Fruit fly (Drosophila melanogaster) whole organism, embryonic: Measurements from ENCODE around the gene CG7231.

ENCODE experiments used
- Ada2b ChIP-seq: fragments of 200-800 bp; sonication (Bioruptor generic); IDR thresholded peaks from 2 replicates; pipeline ENCODE4 v1.3.6; 2022; ENCODE audit warnings: missing biosample characterization, missing genetic modification characterization
- CG10462 ChIP-seq: fragments of 200-800 bp; sonication (Bioruptor generic); optimal IDR thresholded peaks from 2 replicates; lab custom pipeline; 2016; ENCODE audit warnings: missing biosample characterization, missing genetic modification characterization
- CG12104 ChIP-seq: fragments of 200-800 bp; sonication (Bioruptor generic); optimal IDR thresholded peaks from 3 replicates; lab custom pipeline; 2016; ENCODE audit warnings: missing biosample characterization, missing genetic modification characterization
- CG12769 ChIP-seq: fragments of 200-800 bp; sonication (Bioruptor generic); optimal IDR thresholded peaks from 2 replicates; lab custom pipeline; 2019; ENCODE audit warnings: missing biosample characterization, mild to moderate bottlenecking, missing genetic modification characterization, moderate library complexity
- CG13624 ChIP-seq: fragments of 200-800 bp; sonication (Bioruptor generic); optimal IDR thresholded peaks from 2 replicates; lab custom pipeline; 2016; ENCODE audit warnings: missing biosample characterization, missing genetic modification characterization
- CG14050 ChIP-seq: fragments of 200-800 bp; sonication (Bioruptor generic); IDR thresholded peaks from 3 replicates; pipeline ENCODE4 v1.3.6; 2022; ENCODE audit warnings: missing biosample characterization, missing genetic modification characterization
- CG14965 ChIP-seq: fragments of 200-800 bp; sonication (Bioruptor generic); optimal IDR thresholded peaks from 2 replicates; lab custom pipeline; 2016; ENCODE audit warnings: missing biosample characterization, missing genetic modification characterization, borderline replicate concordance
- CG15601 ChIP-seq: fragments of 200-800 bp; sonication (Bioruptor generic); optimal IDR thresholded peaks from 3 replicates; lab custom pipeline; 2019; ENCODE audit warnings: missing biosample characterization, mild to moderate bottlenecking, missing genetic modification characterization, moderate library complexity
- CG16813 ChIP-seq: fragments of 200-800 bp; sonication (Bioruptor generic); IDR thresholded peaks from 3 replicates; pipeline ENCODE4 v1.3.6; 2022; ENCODE audit warnings: missing biosample characterization, missing genetic modification characterization; ENCODE audit not compliant: partially characterized antibody
- CG17359 ChIP-seq: fragments of 200-800 bp; sonication (Bioruptor generic); optimal IDR thresholded peaks from 3 replicates; lab custom pipeline; 2018; ENCODE audit warnings: missing biosample characterization, mild to moderate bottlenecking, missing genetic modification characterization, moderate library complexity
- CG17568 ChIP-seq: fragments of 200-800 bp; sonication (Bioruptor generic); optimal IDR thresholded peaks from 2 replicates; lab custom pipeline; 2018; ENCODE audit warnings: missing biosample characterization, mild to moderate bottlenecking, missing genetic modification characterization, moderate library complexity
- CG18262 ChIP-seq: fragments of 200-800 bp; optimal IDR thresholded peaks from 3 replicates; lab custom pipeline; 2019; ENCODE audit warnings: missing biosample characterization, mild to moderate bottlenecking, missing genetic modification characterization, moderate library complexity
- CG18599 ChIP-seq: fragments of 200-800 bp; sonication (Bioruptor generic); optimal IDR thresholded peaks from 3 replicates; lab custom pipeline; 2017; ENCODE audit warnings: missing biosample characterization, missing genetic modification characterization, mild to moderate bottlenecking, moderate library complexity, missing genetic modification reagents
- CG18619 ChIP-seq: fragments of 200-800 bp; sonication (Bioruptor generic); optimal IDR thresholded peaks from 3 replicates; lab custom pipeline; 2017; ENCODE audit warnings: missing biosample characterization, mild to moderate bottlenecking, missing genetic modification characterization
- CG32772 ChIP-seq: fragments of 200-800 bp; sonication (Bioruptor generic); IDR thresholded peaks from 2 replicates; pipeline ENCODE4 v1.3.6; 2022; ENCODE audit warnings: missing biosample characterization, missing genetic modification characterization
- CG33557 ChIP-seq: fragments of 200-800 bp; sonication (Bioruptor generic); optimal IDR thresholded peaks from 2 replicates; lab custom pipeline; 2019; ENCODE audit warnings: missing biosample characterization, mild to moderate bottlenecking, missing genetic modification characterization, moderate library complexity
- CG34376 ChIP-seq: fragments of 200-800 bp; sonication (Bioruptor generic); optimal IDR thresholded peaks from 2 replicates; lab custom pipeline; 2018; ENCODE audit warnings: missing biosample characterization, mild to moderate bottlenecking, missing genetic modification characterization
- CG3847 ChIP-seq: fragments of 200-800 bp; sonication (Bioruptor generic); IDR thresholded peaks from 2 replicates; pipeline ENCODE4 v1.3.6; 2022; ENCODE audit warnings: missing biosample characterization, missing genetic modification characterization
- CG4424 ChIP-seq: fragments of 200-800 bp; sonication (Bioruptor generic); optimal IDR thresholded peaks from 3 replicates; lab custom pipeline; 2016; ENCODE audit warnings: missing biosample characterization, missing genetic modification characterization
- CG4820 ChIP-seq: fragments of 200-800 bp; sonication (Bioruptor generic); optimal IDR thresholded peaks from 3 replicates; lab custom pipeline; 2016; ENCODE audit warnings: missing biosample characterization, missing genetic modification characterization
- CG6683 ChIP-seq: fragments of 200-800 bp; sonication (Bioruptor generic); optimal IDR thresholded peaks from 2 replicates; lab custom pipeline; 2017; ENCODE audit warnings: missing biosample characterization, mild to moderate bottlenecking, missing genetic modification characterization, missing genetic modification reagents
- CG7357 ChIP-seq: fragments of 200-800 bp; sonication (Bioruptor generic); IDR thresholded peaks from 3 replicates; pipeline ENCODE4 v1.3.6; 2022; ENCODE audit warnings: missing biosample characterization, missing genetic modification characterization
- CG9797 ChIP-seq: fragments of 200-800 bp; sonication (Bioruptor generic); optimal IDR thresholded peaks from 3 replicates; lab custom pipeline; 2018; ENCODE audit warnings: missing biosample characterization, mild to moderate bottlenecking, missing genetic modification characterization
- CrebB ChIP-seq: fragments of 200-800 bp; sonication (Bioruptor generic); optimal IDR thresholded peaks from 3 replicates; lab custom pipeline; 2018; ENCODE audit warnings: missing biosample characterization, mild to moderate bottlenecking, missing genetic modification characterization
- Dref ChIP-seq: fragments of 200-800 bp; sonication (Bioruptor generic); IDR thresholded peaks from 2 replicates; pipeline ENCODE4 v1.3.6; 2022; ENCODE audit warnings: missing biosample characterization, missing genetic modification characterization
- H15 ChIP-seq: fragments of 200-800 bp; sonication (Bioruptor generic); IDR thresholded peaks from 3 replicates; pipeline ENCODE4 v1.3.6; 2022; ENCODE audit warnings: missing biosample characterization, missing genetic modification characterization
- Hand ChIP-seq: fragments of 200-800 bp; sonication (Bioruptor generic); optimal IDR thresholded peaks from 2 replicates; lab custom pipeline; 2017; ENCODE audit warnings: mild to moderate bottlenecking, missing biosample characterization, missing genetic modification reagents, missing genetic modification characterization
- HmgD ChIP-seq: fragments of 200-800 bp; sonication (Bioruptor generic); optimal IDR thresholded peaks from 3 replicates; lab custom pipeline; 2016; ENCODE audit warnings: missing biosample characterization, missing genetic modification characterization
- Hr3 ChIP-seq: fragments of 200-800 bp; sonication (Bioruptor generic); optimal IDR thresholded peaks from 3 replicates; lab custom pipeline; 2016; ENCODE audit warnings: missing biosample characterization, missing genetic modification characterization
- Hsf ChIP-seq: fragments of 200-800 bp; sonication (Bioruptor generic); optimal IDR thresholded peaks from 3 replicates; lab custom pipeline; 2016; ENCODE audit warnings: missing biosample characterization, missing genetic modification characterization
- MESR4 ChIP-seq: fragments of 200-800 bp; sonication (Bioruptor generic); optimal IDR thresholded peaks from 2 replicates; lab custom pipeline; 2018; ENCODE audit warnings: missing biosample characterization, mild to moderate bottlenecking, missing genetic modification characterization, moderate library complexity
- Mrtf ChIP-seq: fragments of 200-800 bp; sonication (Bioruptor generic); IDR thresholded peaks from 3 replicates; pipeline ENCODE4 v1.3.6; 2022; ENCODE audit warnings: missing biosample characterization, missing genetic modification characterization
- Myb ChIP-seq: fragments of 200-800 bp; sonication (Bioruptor generic); optimal IDR thresholded peaks from 2 replicates; lab custom pipeline; 2016; ENCODE audit warnings: missing biosample characterization, missing genetic modification characterization
- PHDP ChIP-seq: fragments of 200-800 bp; sonication (Bioruptor generic); optimal IDR thresholded peaks from 3 replicates; lab custom pipeline; 2018; ENCODE audit warnings: missing biosample characterization, mild to moderate bottlenecking, missing genetic modification characterization, moderate library complexity
- Six4 ChIP-seq: fragments of 200-800 bp; sonication (Bioruptor generic); optimal IDR thresholded peaks from 2 replicates; lab custom pipeline; 2016; ENCODE audit warnings: missing biosample characterization, missing genetic modification characterization
- Sox100B ChIP-seq: fragments of 200-800 bp; sonication (Bioruptor generic); optimal IDR thresholded peaks from 3 replicates; lab custom pipeline; 2018; ENCODE audit warnings: missing biosample characterization, mild to moderate bottlenecking, missing genetic modification characterization
- al ChIP-seq: fragments of 200-800 bp; sonication (Bioruptor generic); IDR thresholded peaks from 2 replicates; pipeline ENCODE4 v1.3.6; 2022; ENCODE audit warnings: missing biosample characterization, missing genetic modification characterization
- caup ChIP-seq: fragments of 200-800 bp; sonication (Bioruptor generic); optimal IDR thresholded peaks from 3 replicates; lab custom pipeline; 2017; ENCODE audit warnings: missing biosample characterization, mild to moderate bottlenecking, missing genetic modification characterization, moderate library complexity; ENCODE audit not compliant: severe bottlenecking
- dimm ChIP-seq: fragments of 200-800 bp; sonication (Bioruptor generic); IDR thresholded peaks from 2 replicates; pipeline ENCODE4 v1.3.6; 2022; ENCODE audit warnings: missing biosample characterization, missing genetic modification characterization
- dysf ChIP-seq: fragments of 200-800 bp; sonication (Bioruptor generic); IDR thresholded peaks from 3 replicates; pipeline ENCODE4 v1.3.6; 2022; ENCODE audit warnings: missing biosample characterization, missing genetic modification characterization
- gcm2 ChIP-seq: fragments of 200-800 bp; sonication (Bioruptor generic); optimal IDR thresholded peaks from 2 replicates; lab custom pipeline; 2016; ENCODE audit warnings: missing biosample characterization, missing genetic modification characterization
- gem ChIP-seq: fragments of 200-800 bp; sonication (Bioruptor generic); optimal IDR thresholded peaks from 2 replicates; lab custom pipeline; 2019; ENCODE audit warnings: missing biosample characterization, mild to moderate bottlenecking, missing genetic modification characterization, moderate library complexity
- h ChIP-seq: fragments of >200 bp; optimal IDR thresholded peaks from 2 replicates; lab custom pipeline; 2017
- hth ChIP-seq: fragments of >200 bp; optimal IDR thresholded peaks from 2 replicates; lab custom pipeline; 2017; ENCODE audit warnings: inconsistent platforms
- kah ChIP-seq: fragments of 200-800 bp; sonication (Bioruptor generic); optimal IDR thresholded peaks from 2 replicates; lab custom pipeline; 2018; ENCODE audit warnings: missing biosample characterization, mild to moderate bottlenecking, missing genetic modification characterization
- kay ChIP-seq: fragments of 200-800 bp; sonication (Bioruptor generic); optimal IDR thresholded peaks from 2 replicates; lab custom pipeline; 2016; ENCODE audit warnings: missing biosample characterization, missing genetic modification characterization
- prd ChIP-seq, 3 experiments: fragments of >200 bp in 2 of 3; fragments of 200-800 bp in 1 of 3; sonication (Bioruptor generic) in 1 of 3; optimal IDR thresholded peaks in 2 of 3; IDR thresholded peaks in 1 of 3; 2 replicates in 2 of 3; 3 replicates in 1 of 3; pipeline versions ENCODE4 v1.3.6 to Lab custom; 2017 to 2022; ENCODE audit warnings: missing biosample characterization in 1 of 3, missing genetic modification characterization in 1 of 3
- row ChIP-seq: fragments of 200-800 bp; sonication (Bioruptor generic); IDR thresholded peaks from 3 replicates; pipeline ENCODE4 v1.3.6; 2022; ENCODE audit warnings: missing biosample characterization, missing genetic modification characterization
- slp2 ChIP-seq: fragments of 200-800 bp; sonication (Bioruptor generic); optimal IDR thresholded peaks from 2 replicates; lab custom pipeline; 2016; ENCODE audit warnings: missing biosample characterization, missing genetic modification characterization
- sob ChIP-seq: fragments of 200-800 bp; sonication (Bioruptor generic); IDR thresholded peaks from 2 replicates; pipeline ENCODE4 v1.3.6; 2022; ENCODE audit warnings: missing biosample characterization, missing genetic modification characterization
- sug ChIP-seq: fragments of 200-800 bp; optimal IDR thresholded peaks from 2 replicates; lab custom pipeline; 2019; ENCODE audit warnings: missing biosample characterization, mild to moderate bottlenecking, missing genetic modification characterization, moderate library complexity

The CG7231 gene

dm6 chr2L:8034734-8035133, 51.0 kb downstream of the CG7231 start (continued):
- TF ChIP-seq CG18262 (peak; percentile 64), al (GFP tag; lab: Robert Waterston, UW) (0 out of 2 replicates have a peak, but pooled peaks have one; percentile 23), CrebB (tag; lab: Kevin White, UChicago) (peak; percentile 40), CG10462 (GFP tag; lab: Kevin White, UChicago) (peak; percentile 2), CG18599 (GFP tag; lab: Kevin White, UChicago) (peak; percentile 74), Dref (GFP tag; lab: Robert Waterston, UW) (no peak), kay (GFP tag; lab: Kevin White, UChicago) (no peak), CG13624 (GFP tag; lab: Kevin White, UChicago) (peak; percentile 37), hth (lab: Kevin White, UChicago) (no peak), CG14050 (peak; percentile 50; the same call in 1 of the 3 replicates), prd (optimal IDR thresholded peaks at IDR 0.05; lab: Kevin White, UChicago) (no peak), prd (GFP tag; IDR thresholded peaks at IDR 0.05; lab: Robert Waterston, UW) (peak; percentile 74; the same call in 2 of the 3 replicates), CG14965 (no peak), Six4 (GFP tag; lab: Kevin White, UChicago) (no peak), CG15601 (no peak), gem (tag; lab: Kevin White, UChicago) (peak; percentile 76), Ada2b (GFP tag; lab: Robert Waterston, UW) (peak; percentile 61), CG16813 (GFP tag; lab: Robert Waterston, UW) (no peak), MESR4 (no peak), CG4820 (no peak), slp2 (GFP tag; lab: Kevin White, UChicago) (no peak), HmgD (GFP tag; lab: Kevin White, UChicago) (no peak), dysf (peak; percentile 74), Hand (GFP tag; lab: Kevin White, UChicago) (peak; percentile 38), Sox100B (peak; percentile 47), sug (tag; lab: Kevin White, UChicago) (peak; percentile 18), CG18619 (peak; percentile 23), CG33557 (GFP tag; lab: Kevin White, UChicago) (no peak), gcm2 (GFP tag; lab: Kevin White, UChicago) (no peak), CG12769 (tag; lab: Kevin White, UChicago) (peak; percentile 70), CG17359 (peak; percentile 51), kah (GFP tag; lab: Kevin White, UChicago) (peak; percentile 18), sob (GFP tag; lab: Robert Waterston, UW) (peak; percentile 27; the same call in 1 of the 2 replicates), CG9797 (GFP tag; lab: Kevin White, UChicago) (no peak), dimm (GFP tag; lab: Robert Waterston, UW) (0 out of 2 replicates have a peak, but pooled peaks have one; percentile 14), Hr3 (GFP tag; lab: Kevin White, UChicago) (peak; percentile 35), CG4424 (peak; percentile 12), Mrtf (GFP tag; lab: Robert Waterston, UW) (no peak), CG32772 (GFP tag; lab: Robert Waterston, UW) (peak; percentile 52; the same call in 1 of the 2 replicates), h (lab: Kevin White, UChicago) (no peak), CG34376 (GFP tag; lab: Kevin White, UChicago) (no peak), CG7357 (peak; percentile 44; the same call in 1 of the 3 replicates), row (GFP tag; lab: Robert Waterston, UW) (peak; percentile 85), Myb (GFP tag; lab: Kevin White, UChicago) (peak; percentile 1), CG3847 (GFP tag; lab: Robert Waterston, UW) (peak; percentile 43), CG6683 (GFP tag; lab: Kevin White, UChicago) (peak; percentile 3), H15 (peak; percentile 61; the same call in 2 of the 3 replicates), Hsf (GFP tag; lab: Kevin White, UChicago) (peak; percentile 52), caup (GFP tag; lab: Kevin White, UChicago) (peak; percentile 53), CG17568 (GFP tag; lab: Kevin White, UChicago) (peak; percentile 43), CG12104 (GFP tag; lab: Kevin White, UChicago) (peak; percentile 18), PHDP (tag; lab: Kevin White, UChicago) (peak; percentile 72)
